Fruit fly (Drosophila melanogaster) whole organism, wandering third instar larva: ENCODE data around the gene cu.
A peak's percentile ranks its signal among the peaks of the same experiment; 100 is the strongest.

Experiments
- Abd-B ChIP-seq: fragments of >200 bp; optimal IDR thresholded peaks from 2 replicates; lab custom pipeline; 2017; ENCODE audit warnings: missing biosample characterization, missing genetic modification characterization
- CG32264 ChIP-seq: fragments of 200-800 bp; sonication (Bioruptor generic); optimal IDR thresholded peaks from 2 replicates; lab custom pipeline; 2016; ENCODE audit warnings: missing biosample characterization, missing genetic modification characterization
- CG9705 ChIP-seq: fragments of 200-800 bp; sonication (Bioruptor generic); optimal IDR thresholded peaks from 2 replicates; lab custom pipeline; 2018; ENCODE audit warnings: missing biosample characterization, mild to moderate bottlenecking, missing genetic modification characterization
- CrebA ChIP-seq: fragments of 200-800 bp; sonication (Bioruptor generic); optimal IDR thresholded peaks from 2 replicates; lab custom pipeline; 2016; ENCODE audit warnings: missing biosample characterization, mild to moderate bottlenecking, missing genetic modification characterization, borderline replicate concordance
- Dfd ChIP-seq: fragments of >200 bp; optimal IDR thresholded peaks from 2 replicates; lab custom pipeline; 2017; ENCODE audit warnings: missing biosample characterization, missing genetic modification characterization
- Dif ChIP-seq: fragments of 200-275, 200-300 bp; sonication (Bioruptor generic); optimal IDR thresholded peaks from 2 replicates; lab custom pipeline; 2018; ENCODE audit warnings: missing biosample characterization, missing genetic modification characterization; ENCODE audit not compliant: partially characterized antibody
- GATAd ChIP-seq: sonication (Bioruptor generic); optimal IDR thresholded peaks from 2 replicates; lab custom pipeline; 2016; ENCODE audit warnings: missing biosample characterization, missing genetic modification characterization
- HLH106 ChIP-seq: fragments of 200-800 bp; optimal IDR thresholded peaks from 3 replicates; lab custom pipeline; 2019; ENCODE audit warnings: missing biosample characterization, mild to moderate bottlenecking, missing genetic modification characterization, moderate library complexity
- Hnf4 ChIP-seq: fragments of 200-800 bp; sonication (Bioruptor generic); optimal IDR thresholded peaks from 2 replicates; lab custom pipeline; 2016; ENCODE audit warnings: missing biosample characterization, mild to moderate bottlenecking, missing genetic modification characterization
- Hr78 ChIP-seq: fragments of >200 bp; optimal IDR thresholded peaks from 2 replicates; lab custom pipeline; 2017; ENCODE audit warnings: missing biosample characterization, missing genetic modification characterization
- Hr83 ChIP-seq: fragments of 200-300 bp; sonication (Bioruptor generic); optimal IDR thresholded peaks from 2 replicates; lab custom pipeline; 2016; ENCODE audit warnings: missing biosample characterization, mild to moderate bottlenecking, missing genetic modification characterization, moderate library complexity; ENCODE audit not compliant: poor library complexity, severe bottlenecking
- Jra ChIP-seq: sonication (Bioruptor generic); optimal IDR thresholded peaks from 2 replicates; lab custom pipeline; 2016; ENCODE audit warnings: missing biosample characterization, missing genetic modification characterization
- Mio ChIP-seq: sonication (Bioruptor generic); optimal IDR thresholded peaks from 2 replicates; lab custom pipeline; 2016; ENCODE audit warnings: missing biosample characterization, missing genetic modification characterization
- Myc ChIP-seq: fragments of >200 bp; optimal IDR thresholded peaks from 2 replicates; lab custom pipeline; 2017
- N ChIP-seq: fragments of >200 bp; optimal IDR thresholded peaks from 2 replicates; lab custom pipeline; 2018; ENCODE audit warnings: missing biosample characterization, missing external identifiers, missing genetic modification characterization
- OdsH ChIP-seq: fragments of 200-800 bp; sonication (Bioruptor generic); optimal IDR thresholded peaks from 2 replicates; lab custom pipeline; 2016; ENCODE audit warnings: missing biosample characterization, mild to moderate bottlenecking, missing genetic modification characterization
- Rel ChIP-seq, 2 experiments: fragments of 200-800 bp; sonication (Bioruptor generic) in 1 of 2; optimal IDR thresholded peaks; 2 replicates in 1 of 2; 3 replicates in 1 of 2; lab custom pipeline; 2016 to 2019; ENCODE audit warnings: mild to moderate bottlenecking in 2 of 2, missing biosample characterization in 2 of 2, missing genetic modification characterization in 2 of 2, moderate library complexity in 1 of 2
- Sp1 ChIP-seq: fragments of 200-800 bp; sonication (Bioruptor generic); optimal IDR thresholded peaks from 3 replicates; lab custom pipeline; 2019; ENCODE audit warnings: missing biosample characterization, mild to moderate bottlenecking, missing genetic modification characterization, moderate library complexity
- Vsx2 ChIP-seq: fragments of 200-300, 225-300 bp; sonication (Bioruptor generic); optimal IDR thresholded peaks from 2 replicates; lab custom pipeline; 2018; ENCODE audit warnings: missing biosample characterization, missing genetic modification characterization; ENCODE audit not compliant: partially characterized antibody
- br ChIP-seq: fragments of 200-800 bp; sonication (Bioruptor generic); optimal IDR thresholded peaks from 2 replicates; lab custom pipeline; 2016; ENCODE audit warnings: missing biosample characterization, missing genetic modification characterization
- brk ChIP-seq: fragments of 200-800 bp; sonication (Bioruptor generic); optimal IDR thresholded peaks from 2 replicates; lab custom pipeline; 2016; ENCODE audit warnings: missing biosample characterization, mild to moderate bottlenecking, missing genetic modification characterization
- dl ChIP-seq, 2 experiments: fragments of 175-275, 200-275 bp in 1 of 2; fragments of 200-275 bp in 1 of 2; sonication (Bioruptor generic); optimal IDR thresholded peaks; lab custom pipeline; 2018; ENCODE audit warnings: mild to moderate bottlenecking in 2 of 2, missing biosample characterization in 2 of 2, missing genetic modification characterization in 2 of 2, moderate library complexity in 2 of 2; ENCODE audit not compliant: partially characterized antibody in 2 of 2, insufficient read depth in 1 of 2
- dmrt93B ChIP-seq: fragments of 200-800 bp; sonication (Bioruptor generic); optimal IDR thresholded peaks from 2 replicates; lab custom pipeline; 2018; ENCODE audit warnings: missing biosample characterization, mild to moderate bottlenecking, missing genetic modification characterization
- dsf ChIP-seq: sonication (Bioruptor generic); optimal IDR thresholded peaks from 2 replicates; lab custom pipeline; 2016; ENCODE audit warnings: missing biosample characterization, missing genetic modification characterization, borderline replicate concordance
- ey ChIP-seq: fragments of 200-800 bp; sonication (Bioruptor generic); optimal IDR thresholded peaks from 2 replicates; lab custom pipeline; 2016; ENCODE audit warnings: missing biosample characterization, missing genetic modification characterization
- foxo ChIP-seq, 2 experiments: fragments of 200-800 bp; sonication (Bioruptor generic); optimal IDR thresholded peaks; 2 replicates in 1 of 2; 3 replicates in 1 of 2; lab custom pipeline; 2016 to 2017; ENCODE audit warnings: missing biosample characterization in 2 of 2, missing genetic modification characterization in 2 of 2
- fru ChIP-seq: fragments of 200-800 bp; sonication (Bioruptor generic); optimal IDR thresholded peaks from 3 replicates; lab custom pipeline; 2016; ENCODE audit warnings: missing biosample characterization, mild to moderate bottlenecking, missing genetic modification characterization
- h ChIP-seq: fragments of 200-800 bp; sonication (Bioruptor generic); optimal IDR thresholded peaks from 3 replicates; lab custom pipeline; 2016; ENCODE audit warnings: missing biosample characterization, mild to moderate bottlenecking, missing genetic modification characterization
- jim ChIP-seq: fragments of 175-275, 200-325 bp; sonication (Bioruptor generic); optimal IDR thresholded peaks from 2 replicates; lab custom pipeline; 2016; ENCODE audit warnings: missing biosample characterization, mild to moderate bottlenecking, missing genetic modification characterization
- lola ChIP-seq: fragments of >200 bp; optimal IDR thresholded peaks from 2 replicates; lab custom pipeline; 2017; ENCODE audit warnings: missing biosample characterization, missing genetic modification characterization
- pan ChIP-seq: fragments of >200 bp; optimal IDR thresholded peaks from 2 replicates; lab custom pipeline; 2017
- psq ChIP-seq: fragments of 200-800 bp; sonication (Bioruptor generic); optimal IDR thresholded peaks from 3 replicates; lab custom pipeline; 2017; ENCODE audit warnings: missing biosample characterization, mild to moderate bottlenecking, missing genetic modification characterization, moderate library complexity
- rgr ChIP-seq: fragments of 200-800 bp; sonication (Bioruptor generic); optimal IDR thresholded peaks from 3 replicates; lab custom pipeline; 2016; ENCODE audit warnings: missing biosample characterization, mild to moderate bottlenecking, missing genetic modification characterization
- sage ChIP-seq: fragments of 200-800 bp; sonication (Bioruptor generic); optimal IDR thresholded peaks from 2 replicates; lab custom pipeline; 2016; ENCODE audit warnings: missing biosample characterization, mild to moderate bottlenecking, missing genetic modification characterization
- sv ChIP-seq: fragments of 200-800 bp; sonication (Bioruptor generic); optimal IDR thresholded peaks from 3 replicates; lab custom pipeline; 2016; ENCODE audit warnings: missing biosample characterization, missing genetic modification characterization
- tai ChIP-seq: sonication (Bioruptor generic); optimal IDR thresholded peaks from 2 replicates; lab custom pipeline; 2016; ENCODE audit warnings: missing biosample characterization, missing genetic modification characterization
- usp ChIP-seq: fragments of >200 bp; optimal IDR thresholded peaks from 2 replicates; lab custom pipeline; 2017; ENCODE audit warnings: missing biosample characterization, missing genetic modification characterization
- woc ChIP-seq: sonication (Bioruptor generic); optimal IDR thresholded peaks from 2 replicates; lab custom pipeline; 2016; ENCODE audit warnings: missing biosample characterization, mild to moderate bottlenecking, missing genetic modification characterization

The cu gene

dm6 chr3R:11195792-11196191 lies 1.6 kb upstream of the cu start, which contains the start of gene CG18577:
TSS of gene CG18577 (plus strand) at chr3R:11196092.
- TF ChIP-seq N (no peak), woc (GFP tag; lab: Kevin White, UChicago) (no peak), Abd-B (no peak), dmrt93B (no peak), CG9705 (no peak), dsf (GFP tag; lab: Kevin White, UChicago) (no peak), jim (GFP tag; lab: Kevin White, UChicago) (no peak), ey (GFP tag; lab: Kevin White, UChicago) (no peak), Hr78 (GFP tag; lab: Kevin White, UChicago) (no peak), Vsx2 (GFP tag; lab: Kevin White, UChicago) (no peak), lola (GFP tag; lab: Kevin White, UChicago) (no peak), Hr83 (GFP tag; lab: Kevin White, UChicago) (no peak), HLH106 (tag; lab: Kevin White, UChicago) (no peak), Myc (lab: Kevin White, UChicago) (no peak), Sp1 (GFP tag; lab: Kevin White, UChicago) (no peak), sage (GFP tag; lab: Kevin White, UChicago) (no peak)
- TF ChIP-seq, all 38 proteins: peak for 0

dm6 chr3R:11196648-11197388 lies 574 bp upstream of the cu start:
- TF ChIP-seq tai (GFP tag; lab: Kevin White, UChicago) (peak; percentile 73), dl (GFP tag; optimal IDR thresholded peaks at IDR 0.05; lab: Kevin White, UChicago; ENCODE audit: insufficient read depth in 1 of 2, partially characterized antibody in 2 of 2) (no peak), rgr (GFP tag; lab: Kevin White, UChicago) (peak; percentile 94), pan (lab: Kevin White, UChicago) (no peak), Mio (GFP tag; lab: Kevin White, UChicago) (no peak), Myc (lab: Kevin White, UChicago) (no peak), h (peak; percentile 95), CG32264 (GFP tag; lab: Kevin White, UChicago) (no peak), HLH106 (tag; lab: Kevin White, UChicago) (peak; percentile 95), CG9705 (peak; percentile 94), usp (GFP tag; lab: Kevin White, UChicago) (no peak), GATAd (peak; percentile 64), Abd-B (no peak), lola (GFP tag; lab: Kevin White, UChicago) (no peak), Hr78 (GFP tag; lab: Kevin White, UChicago) (no peak), sage (GFP tag; lab: Kevin White, UChicago) (peak; percentile 72), ey (GFP tag; lab: Kevin White, UChicago) (peak; percentile 90), br (GFP tag; lab: Kevin White, UChicago) (peak; percentile 90), Hnf4 (GFP tag; lab: Kevin White, UChicago) (peak; percentile 72), Jra (no peak), psq (GFP tag; lab: Kevin White, UChicago) (peak; percentile 98), Dfd (GFP tag; lab: Kevin White, UChicago) (peak; percentile 99), woc (GFP tag; lab: Kevin White, UChicago) (peak; percentile 92), Sp1 (GFP tag; lab: Kevin White, UChicago) (peak; percentile 99), fru (peak; percentile 96), foxo (GFP tag; optimal IDR thresholded peaks at IDR 0.05; lab: Kevin White, UChicago) (peak in 1 of 2 experiments; percentile 96), N (no peak), CrebA (GFP tag; lab: Kevin White, UChicago) (no peak), OdsH (peak; percentile 96), Hr83 (GFP tag; lab: Kevin White, UChicago) (no peak), dmrt93B (peak; percentile 98), sv (GFP tag; lab: Kevin White, UChicago) (peak; percentile 95), dsf (GFP tag; lab: Kevin White, UChicago) (peak; percentile 80), brk (peak; percentile 88), Rel (GFP tag; optimal IDR thresholded peaks at IDR 0.05; lab: Kevin White, UChicago) (peak; percentile 73), Rel (tag; optimal IDR thresholded peaks at IDR 0.05; lab: Kevin White, UChicago) (peak; percentile 65), jim (GFP tag; lab: Kevin White, UChicago) (no peak), Vsx2 (GFP tag; lab: Kevin White, UChicago) (no peak), Dif (GFP tag; lab: Kevin White, UChicago) (peak; percentile 4)
